Fruit fly (Drosophila melanogaster): ENCODE results near the gene CG34299.

Gene CG34299

dm6 chr3R:30200091-30200698, 49.2 kb upstream of the CG34299 start (continued):
- no peak for TF ChIP-seq psq (GFP tag; optimal IDR thresholded peaks at IDR 0.05)
- no peak for TF ChIP-seq Nf-YA (GFP tag; IDR thresholded peaks at IDR 0.05)
- TF ChIP-seq yki (optimal IDR thresholded peaks at IDR 0.05) = no peak
- TF ChIP-seq klu (GFP tag; IDR thresholded peaks at IDR 0.05) = no peak
- TF ChIP-seq CG2199 (GFP tag; IDR thresholded peaks at IDR 0.05) = no peak
- no peak for TF ChIP-seq Eip74EF (GFP tag; optimal IDR thresholded peaks at IDR 0.05)
- TF ChIP-seq sisA (GFP tag; IDR thresholded peaks at IDR 0.05) = no peak
- no peak for TF ChIP-seq ftz-f1 (GFP tag; optimal IDR thresholded peaks at IDR 0.05)
- no peak for TF ChIP-seq CG11085 (GFP tag; IDR thresholded peaks at IDR 0.05)
- peak; percentile 31 for TF ChIP-seq CG7839 (tag; optimal IDR thresholded peaks at IDR 0.05)
- TF ChIP-seq repo (GFP tag; optimal IDR thresholded peaks at IDR 0.05) = no peak
- no peak for TF ChIP-seq tx (GFP tag; optimal IDR thresholded peaks at IDR 0.05)
- no peak for TF ChIP-seq CG15011 (GFP tag; optimal IDR thresholded peaks at IDR 0.05)
- peak; percentile 73 for TF ChIP-seq slbo (GFP tag; IDR thresholded peaks at IDR 0.05)
- no peak for TF ChIP-seq zf30C (GFP tag; optimal IDR thresholded peaks at IDR 0.05)
- 0 out of 2 replicates have a peak, but pooled peaks have one; percentile 20 for TF ChIP-seq ranshi (GFP tag; IDR thresholded peaks at IDR 0.05)
- no peak for TF ChIP-seq CG3065 (GFP tag; optimal IDR thresholded peaks at IDR 0.05)
- TF ChIP-seq Hmr (GFP tag; optimal IDR thresholded peaks at IDR 0.05) = peak; percentile 54
- TF ChIP-seq TFAM (GFP tag; optimal IDR thresholded peaks at IDR 0.05) = no peak
- peak; percentile 96 for TF ChIP-seq CG12769 (tag; optimal IDR thresholded peaks at IDR 0.05)
- no peak for TF ChIP-seq eyg (GFP tag; optimal IDR thresholded peaks at IDR 0.05)
- peak; percentile 78 for TF ChIP-seq Med (GFP tag)
- no peak for TF ChIP-seq CG7928 (GFP tag; optimal IDR thresholded peaks at IDR 0.05)
- no peak for TF ChIP-seq jumu (GFP tag; optimal IDR thresholded peaks at IDR 0.05)
- TF ChIP-seq CG11247 (GFP tag; IDR thresholded peaks at IDR 0.05) = no peak
- no peak for TF ChIP-seq peb (GFP tag; IDR thresholded peaks at IDR 0.05)
- TF ChIP-seq Elba2 (GFP tag; optimal IDR thresholded peaks at IDR 0.05) = no peak
- no peak for TF ChIP-seq D (optimal IDR thresholded peaks at IDR 0.05)
- TF ChIP-seq D (GFP tag; optimal IDR thresholded peaks at IDR 0.05) = no peak
- no peak for TF ChIP-seq her (GFP tag; optimal IDR thresholded peaks at IDR 0.05)
- TF ChIP-seq B-H2 (GFP tag; optimal IDR thresholded peaks at IDR 0.05) = no peak
- TF ChIP-seq CG12104 (GFP tag; optimal IDR thresholded peaks at IDR 0.05) = no peak
- no peak for TF ChIP-seq ken (GFP tag; IDR thresholded peaks at IDR 0.05)
- no peak for TF ChIP-seq CG15479 (GFP tag; optimal IDR thresholded peaks at IDR 0.05)
- TF ChIP-seq cwo (GFP tag; optimal IDR thresholded peaks at IDR 0.05) = peak; percentile 82
- TF ChIP-seq bcd (GFP tag; optimal IDR thresholded peaks at IDR 0.05) = no peak
- no peak for TF ChIP-seq YL-1 (GFP tag; optimal IDR thresholded peaks at IDR 0.05)
- TF ChIP-seq sc (optimal IDR thresholded peaks at IDR 0.05) = no peak
- no peak for TF ChIP-seq sc (GFP tag; optimal IDR thresholded peaks at IDR 0.05)
- peak; percentile 49; the same call in 1 of the 3 replicates for TF ChIP-seq CG17361 (GFP tag; IDR thresholded peaks at IDR 0.05)
- TF ChIP-seq CG4707 (GFP tag; optimal IDR thresholded peaks at IDR 0.05) = no peak
- TF ChIP-seq HHEX (GFP tag; optimal IDR thresholded peaks at IDR 0.05) = no peak
- no peak for TF ChIP-seq dm (GFP tag; optimal IDR thresholded peaks at IDR 0.05)
- no peak for TF ChIP-seq unpg (GFP tag; optimal IDR thresholded peaks at IDR 0.05)
- no peak for TF ChIP-seq CG1832 (GFP tag; optimal IDR thresholded peaks at IDR 0.05)
- no peak for TF ChIP-seq Abd-B (GFP tag; optimal IDR thresholded peaks at IDR 0.05)
- TF ChIP-seq hb (GFP tag; IDR thresholded peaks at IDR 0.05; ENCODE audit: partially characterized antibody) = no peak
- no peak for TF ChIP-seq Usf (GFP tag; optimal IDR thresholded peaks at IDR 0.05)
- no peak for TF ChIP-seq CG10979 (tag; optimal IDR thresholded peaks at IDR 0.05)
- peak; percentile 75 for TF ChIP-seq D19B (GFP tag; optimal IDR thresholded peaks at IDR 0.05)
- TF ChIP-seq fd3F (GFP tag; optimal IDR thresholded peaks at IDR 0.05) = no peak
- no peak for TF ChIP-seq CG16863 (GFP tag; optimal IDR thresholded peaks at IDR 0.05)

All from whole organism, embryonic.